Worm (Caenorhabditis elegans) whole organism, L2 larva: ENCODE data around the gene sri-38.

Experiments used
- C34F6.9 ChIP-seq: fragments of 150-350 bp; optimal IDR thresholded peaks from 2 replicates; lab custom pipeline; 2014; ENCODE audit warnings: missing biosample characterization, missing genetic modification characterization
- F13H6.1 ChIP-seq: sonication (generic microtip); optimal IDR thresholded peaks from 2 replicates; lab custom pipeline; 2016; ENCODE audit warnings: missing genetic modification characterization, missing compliant biosample characterization
- R02D3.7 ChIP-seq: fragments of 150-350 bp; optimal IDR thresholded peaks from 2 replicates; lab custom pipeline; 2014; ENCODE audit warnings: missing biosample characterization, missing genetic modification characterization
- Y55F3AM.14 ChIP-seq: fragments of 200-800 bp; sonication (Bioruptor generic); optimal IDR thresholded peaks from 2 replicates; lab custom pipeline; 2018; ENCODE audit warnings: mild to moderate bottlenecking, missing genetic modification characterization, missing compliant biosample characterization
- ZK546.5 ChIP-seq: sonication (generic microtip); optimal IDR thresholded peaks from 2 replicates; lab custom pipeline; 2017; ENCODE audit warnings: missing biosample characterization, missing genetic modification characterization
- alr-1 ChIP-seq: fragments of 150-350 bp; optimal IDR thresholded peaks from 2 replicates; lab custom pipeline; 2014; ENCODE audit warnings: missing biosample characterization, missing genetic modification characterization
- aly-2 ChIP-seq: fragments of 150-350 bp; optimal IDR thresholded peaks from 2 replicates; lab custom pipeline; 2014; ENCODE audit warnings: missing biosample characterization, missing genetic modification characterization
- ama-1 ChIP-seq: fragments of 150-350 bp; optimal IDR thresholded peaks from 2 replicates; lab custom pipeline; 2018; ENCODE audit warnings: inconsistent platforms
- blmp-1 ChIP-seq: sonication (generic microtip); optimal IDR thresholded peaks from 2 replicates; lab custom pipeline; 2017; ENCODE audit warnings: missing genetic modification characterization, mild to moderate bottlenecking, missing compliant biosample characterization, antibody characterized with exemption, moderate library complexity; ENCODE audit not compliant: insufficient read depth
- ceh-16 ChIP-seq: fragments of 150-350 bp; optimal IDR thresholded peaks from 2 replicates; lab custom pipeline; 2014; ENCODE audit warnings: missing biosample characterization, missing genetic modification characterization
- ceh-82 ChIP-seq: fragments of 150-350 bp; optimal IDR thresholded peaks from 2 replicates; lab custom pipeline; 2014; ENCODE audit warnings: missing biosample characterization, missing genetic modification characterization
- crh-2 ChIP-seq: sonication (generic microtip); optimal IDR thresholded peaks from 2 replicates; lab custom pipeline; 2017; ENCODE audit warnings: missing biosample characterization, missing genetic modification characterization
- dmd-4 ChIP-seq: sonication (generic microtip); optimal IDR thresholded peaks from 2 replicates; lab custom pipeline; 2017; ENCODE audit warnings: missing biosample characterization, missing genetic modification characterization
- egl-27 ChIP-seq: sonication (generic microtip); optimal IDR thresholded peaks from 3 replicates; lab custom pipeline; 2017; ENCODE audit warnings: missing biosample characterization, missing genetic modification reagents, missing genetic modification characterization
- elt-1 ChIP-seq: fragments of 150-350 bp; optimal IDR thresholded peaks from 2 replicates; lab custom pipeline; 2014; ENCODE audit warnings: missing biosample characterization, missing genetic modification characterization
- elt-3 ChIP-seq: sonication (generic microtip); optimal IDR thresholded peaks from 2 replicates; lab custom pipeline; 2017; ENCODE audit warnings: missing biosample characterization, missing genetic modification characterization
- fos-1 ChIP-seq: fragments of 150-350 bp; optimal IDR thresholded peaks from 2 replicates; lab custom pipeline; 2014; ENCODE audit warnings: missing biosample characterization, missing genetic modification characterization
- gmeb-1 ChIP-seq: fragments of 150-350 bp; optimal IDR thresholded peaks from 2 replicates; lab custom pipeline; 2014; ENCODE audit warnings: missing biosample characterization, missing genetic modification characterization
- lin-11 ChIP-seq: fragments of 150-350 bp; sonication (generic microtip); optimal IDR thresholded peaks from 2 replicates; lab custom pipeline; 2014; ENCODE audit warnings: missing biosample characterization, missing genetic modification characterization, inconsistent platforms, mixed read lengths
- lin-13 ChIP-seq: fragments of 150-350 bp; optimal IDR thresholded peaks from 2 replicates; lab custom pipeline; 2014; ENCODE audit warnings: missing biosample characterization, missing genetic modification reagents, missing genetic modification characterization
- lin-39 ChIP-seq: fragments of 150-350 bp; optimal IDR thresholded peaks from 2 replicates; lab custom pipeline; 2014; ENCODE audit warnings: missing biosample characterization, missing genetic modification reagents, missing genetic modification characterization
- lsy-2 ChIP-seq, 2 experiments: fragments of 150-350 bp in 1 of 2; sonication (generic microtip) in 1 of 2; optimal IDR thresholded peaks; 2 replicates each; lab custom pipeline; 2014 to 2017; ENCODE audit warnings: missing biosample characterization in 2 of 2, missing genetic modification characterization in 2 of 2
- mab-5 ChIP-seq: fragments of 150-350 bp; optimal IDR thresholded peaks from 2 replicates; lab custom pipeline; 2014; ENCODE audit warnings: missing biosample characterization, missing genetic modification characterization
- mbf-1 ChIP-seq: sonication (generic microtip); optimal IDR thresholded peaks from 2 replicates; lab custom pipeline; 2017; ENCODE audit warnings: missing biosample characterization, missing genetic modification characterization
- mdl-1 ChIP-seq, 2 experiments: fragments of 150-350 bp in 1 of 2; sonication (generic microtip) in 1 of 2; optimal IDR thresholded peaks; 2 replicates each; lab custom pipeline; 2017; ENCODE audit warnings: missing biosample characterization in 2 of 2, missing genetic modification characterization in 2 of 2
- nhr-10 ChIP-seq: sonication (generic microtip); optimal IDR thresholded peaks from 2 replicates; lab custom pipeline; 2017; ENCODE audit warnings: missing biosample characterization, missing genetic modification characterization
- nhr-11 ChIP-seq: fragments of 150-350 bp; optimal IDR thresholded peaks from 2 replicates; lab custom pipeline; 2014; ENCODE audit warnings: missing biosample characterization, missing genetic modification characterization
- nhr-12 ChIP-seq: fragments of 150-350 bp; optimal IDR thresholded peaks from 2 replicates; lab custom pipeline; 2014; ENCODE audit warnings: missing biosample characterization, missing genetic modification characterization
- nhr-129 ChIP-seq: fragments of 150-350 bp; optimal IDR thresholded peaks from 2 replicates; lab custom pipeline; 2014; ENCODE audit warnings: missing biosample characterization, missing genetic modification characterization
- nhr-21 ChIP-seq: fragments of 150-350 bp; optimal IDR thresholded peaks from 2 replicates; lab custom pipeline; 2014; ENCODE audit warnings: missing biosample characterization, missing genetic modification characterization
- nhr-23 ChIP-seq: fragments of 150-350 bp; optimal IDR thresholded peaks from 2 replicates; lab custom pipeline; 2014; ENCODE audit warnings: missing biosample characterization, missing genetic modification reagents, missing genetic modification characterization
- nhr-237 ChIP-seq: fragments of 150-350 bp; optimal IDR thresholded peaks from 2 replicates; lab custom pipeline; 2014; ENCODE audit warnings: missing biosample characterization, missing genetic modification characterization
- nhr-25 ChIP-seq: fragments of 150-350 bp; sonication (generic microtip); optimal IDR thresholded peaks from 3 replicates; lab custom pipeline; 2014; ENCODE audit warnings: missing biosample characterization, missing genetic modification characterization
- nhr-6 ChIP-seq: fragments of 150-350 bp; optimal IDR thresholded peaks from 2 replicates; lab custom pipeline; 2014; ENCODE audit warnings: missing biosample characterization, missing genetic modification characterization
- nhr-77 ChIP-seq: fragments of 150-350 bp; optimal IDR thresholded peaks from 2 replicates; lab custom pipeline; 2014; ENCODE audit warnings: missing biosample characterization, missing genetic modification characterization
- peb-1 ChIP-seq: fragments of 150-350 bp; optimal IDR thresholded peaks from 2 replicates; lab custom pipeline; 2014; ENCODE audit warnings: missing biosample characterization, missing genetic modification characterization
- sem-4 ChIP-seq: fragments of 150-350 bp; optimal IDR thresholded peaks from 2 replicates; lab custom pipeline; 2014; ENCODE audit warnings: missing biosample characterization, missing genetic modification reagents, missing genetic modification characterization
- skn-1 ChIP-seq: sonication (generic microtip); optimal IDR thresholded peaks from 2 replicates; lab custom pipeline; 2017; ENCODE audit warnings: missing biosample characterization, missing genetic modification characterization
- sma-3 ChIP-seq: sonication (generic microtip); optimal IDR thresholded peaks from 2 replicates; lab custom pipeline; 2016; ENCODE audit warnings: missing genetic modification reagents, missing genetic modification characterization, missing compliant biosample characterization
- sma-9 ChIP-seq, 2 experiments: fragments of 150-350 bp in 1 of 2; sonication (generic microtip) in 1 of 2; optimal IDR thresholded peaks; 2 replicates each; lab custom pipeline; 2014 to 2016; ENCODE audit warnings: missing genetic modification characterization in 2 of 2, mild to moderate bottlenecking in 1 of 2, missing biosample characterization in 1 of 2, missing compliant biosample characterization in 1 of 2, missing genetic modification reagents in 1 of 2, moderate library complexity in 1 of 2
- snpc-4 ChIP-seq: fragments of 150-350 bp; optimal IDR thresholded peaks from 2 replicates; lab custom pipeline; 2014; ENCODE audit warnings: missing biosample characterization, missing genetic modification characterization
- unc-39 ChIP-seq: fragments of 150-350 bp; optimal IDR thresholded peaks from 2 replicates; lab custom pipeline; 2014; ENCODE audit warnings: missing biosample characterization, missing genetic modification characterization
- unc-55 ChIP-seq: fragments of 150-350 bp; sonication (generic microtip); optimal IDR thresholded peaks from 3 replicates; lab custom pipeline; 2014; ENCODE audit warnings: missing biosample characterization, missing genetic modification reagents, missing genetic modification characterization
- unc-62 ChIP-seq: fragments of 150-350 bp; optimal IDR thresholded peaks from 2 replicates; lab custom pipeline; 2014; ENCODE audit warnings: missing biosample characterization, missing genetic modification reagents, missing genetic modification characterization
- ztf-1 ChIP-seq: fragments of 200-800 bp; sonication (Bioruptor generic); conservative IDR thresholded peaks from 2 replicates; pipeline ENCODE4 v1.3.6; 2022; ENCODE audit warnings: missing genetic modification characterization, missing compliant biosample characterization
- ztf-11 ChIP-seq: sonication (generic microtip); optimal IDR thresholded peaks from 2 replicates; lab custom pipeline; 2017; ENCODE audit warnings: missing biosample characterization, missing genetic modification characterization
- ztf-4 ChIP-seq: fragments of 150-350 bp; optimal IDR thresholded peaks from 2 replicates; lab custom pipeline; 2014; ENCODE audit warnings: missing biosample characterization, missing genetic modification characterization

Gene sri-38

ce11 chrII:2610202-2610912, at the start of gene sri-38:
Gene sri-38, plus strand, starts transcription at chrII:2610862.
- TF ChIP-seq ztf-11 (no peak), fos-1 (peak; percentile 95), crh-2 (tag; lab: Kevin White, UChicago) (peak; percentile 49)

- TF ChIP-seq lin-11 (tag; lab: Kevin White, UChicago) (no peak), unc-39 (tag; lab: Kevin White, UChicago) (no peak), ZK546.5 (tag; lab: Kevin White, UChicago) (no peak), elt-3 (tag; lab: Kevin White, UChicago) (no peak), ztf-11 (no peak), nhr-12 (tag; lab: Kevin White, UChicago) (no peak), ztf-1 (GFP tag; lab: Robert Waterston, UW) (no peak), nhr-10 (tag; lab: Kevin White, UChicago) (no peak), mab-5 (no peak), nhr-11 (tag; lab: Kevin White, UChicago) (no peak), mdl-1 (tag; optimal IDR thresholded peaks at IDR 0.05; lab: Kevin White, UChicago) (no peak)
Observed at ce11 chrII:2563973-2564372, 46.7 kb upstream of the sri-38 start, which contains the start of gene nep-18. Gene nep-18, minus strand, starts transcription at chrII:2564073.

- TF ChIP-seq F13H6.1 (no peak), sma-9 (GFP tag; optimal IDR thresholded peaks at IDR 0.05; lab: Kevin White, UChicago) (no peak), sma-9 (tag; optimal IDR thresholded peaks at IDR 0.05; lab: Kevin White, UChicago) (no peak), nhr-129 (tag; lab: Kevin White, UChicago) (no peak), C34F6.9 (tag; lab: Kevin White, UChicago) (peak; percentile 90), nhr-77 (tag; lab: Kevin White, UChicago) (peak; percentile 13), Y55F3AM.14 (GFP tag; lab: Kevin White, UChicago) (no peak), lin-11 (tag; lab: Kevin White, UChicago) (no peak), lsy-2 (tag; optimal IDR thresholded peaks at IDR 0.05; lab: Kevin White, UChicago) (peak; percentile 84 to 93), nhr-23 (tag; lab: Kevin White, UChicago) (no peak), skn-1 (tag; lab: Kevin White, UChicago) (no peak), unc-62 (GFP tag; lab: Kevin White, UChicago) (no peak), R02D3.7 (tag; lab: Kevin White, UChicago) (peak; percentile 6), peb-1 (tag; lab: Kevin White, UChicago) (no peak), ceh-16 (tag; lab: Kevin White, UChicago) (peak; percentile 4), sem-4 (tag; lab: Kevin White, UChicago) (peak; percentile 85), lin-39 (tag; lab: Kevin White, UChicago) (no peak), nhr-11 (tag; lab: Kevin White, UChicago) (no peak), ama-1 (no peak), elt-3 (tag; lab: Kevin White, UChicago) (no peak), ceh-82 (tag; lab: Kevin White, UChicago) (no peak), nhr-10 (tag; lab: Kevin White, UChicago) (peak; percentile 67), lin-13 (peak; percentile 88), ZK546.5 (tag; lab: Kevin White, UChicago) (peak; percentile 30), ztf-1 (GFP tag; lab: Robert Waterston, UW) (no peak), fos-1 (peak; percentile 60), nhr-6 (tag; lab: Kevin White, UChicago) (peak; percentile 33), mab-5 (peak; percentile 65), nhr-25 (tag; lab: Kevin White, UChicago) (peak; percentile 81), ztf-4 (tag; lab: Kevin White, UChicago) (peak; percentile 17), egl-27 (tag; lab: Kevin White, UChicago) (peak; percentile 32), gmeb-1 (peak; percentile 88), mbf-1 (tag; lab: Kevin White, UChicago) (no peak), elt-1 (no peak), sma-3 (GFP tag; lab: Kevin White, UChicago) (no peak), crh-2 (tag; lab: Kevin White, UChicago) (peak; percentile 82), ztf-11 (no peak), dmd-4 (tag; lab: Kevin White, UChicago) (no peak), unc-39 (tag; lab: Kevin White, UChicago) (no peak), unc-55 (GFP tag; lab: Kevin White, UChicago) (peak; percentile 94), mdl-1 (tag; optimal IDR thresholded peaks at IDR 0.05; lab: Kevin White, UChicago) (peak in 1 of 2 experiments; percentile 28), blmp-1 (peak; percentile 8), nhr-12 (tag; lab: Kevin White, UChicago) (peak; percentile 41), aly-2 (tag; lab: Kevin White, UChicago) (no peak), alr-1 (no peak), nhr-237 (peak; percentile 9), snpc-4 (peak; percentile 65), nhr-21 (tag; lab: Kevin White, UChicago) (peak; percentile 38)
Observed at ce11 chrII:2564899-2565298, 45.8 kb upstream of the sri-38 start, which contains the start of gene usp-39. Gene usp-39, plus strand, starts transcription at chrII:2565275.
